Worm (Caenorhabditis elegans): Measurements from ENCODE around the gene srv-15.

Gene srv-15

DNA sequence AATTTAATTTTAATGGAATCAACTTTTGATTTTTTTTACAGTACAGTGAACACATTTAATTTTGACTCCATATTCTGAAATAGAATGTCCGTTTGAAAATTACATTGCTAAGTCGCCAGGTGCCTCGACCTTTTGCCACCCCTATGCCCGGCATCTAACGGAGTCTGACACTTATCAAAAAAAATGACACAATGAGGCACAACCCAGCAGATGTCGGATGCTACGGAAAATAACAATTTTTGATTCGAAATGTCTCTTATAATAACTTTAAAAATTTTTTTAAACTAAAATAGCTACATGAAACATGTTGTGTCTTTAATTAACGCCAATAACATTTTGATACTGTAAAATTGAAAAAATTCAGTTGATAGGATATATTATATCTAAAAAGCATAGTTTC, 49.0 kb downstream of the srv-15 start:
- TF ChIP-seq dmd-4 (tag; optimal IDR thresholded peaks at IDR 0.05), result no peak
